Worm (Caenorhabditis elegans): Measurements from ENCODE around the gene C34C12.7.
A peak's percentile ranks its signal among the peaks of the same experiment; 100 is the strongest.

ce11 chrIII:3456226-3456625 is 31.9 kb downstream of the C34C12.7 start:
- TF ChIP-seq aly-2 (tag; optimal IDR thresholded peaks at IDR 0.05), result no peak
- peak; percentile 18 for TF ChIP-seq F10B5.3 (tag; optimal IDR thresholded peaks at IDR 0.05)
